Fruit fly (Drosophila melanogaster) whole organism, embryonic: Measurements from ENCODE around the gene IntS6.

ENCODE experiments used
- Atf6 ChIP-seq: fragments of 200-800 bp; sonication (Bioruptor generic); IDR thresholded peaks from 2 replicates; pipeline ENCODE4 v1.3.6; 2022; ENCODE audit warnings: missing biosample characterization, missing genetic modification characterization
- CG1024 ChIP-seq: fragments of 200-800 bp; sonication (Bioruptor generic); IDR thresholded peaks from 2 replicates; pipeline ENCODE4 v1.3.6; 2022; ENCODE audit warnings: missing biosample characterization, missing genetic modification characterization
- CG10366 ChIP-seq: fragments of 200-800 bp; sonication (Bioruptor generic); IDR thresholded peaks from 2 replicates; pipeline ENCODE4 v1.3.6; 2022; ENCODE audit warnings: missing biosample characterization, missing genetic modification characterization
- CG11247 ChIP-seq: fragments of 200-800 bp; sonication (Bioruptor generic); IDR thresholded peaks from 2 replicates; pipeline ENCODE4 v1.3.6; 2022; ENCODE audit warnings: missing biosample characterization, missing genetic modification characterization
- CG14050 ChIP-seq: fragments of 200-800 bp; sonication (Bioruptor generic); IDR thresholded peaks from 3 replicates; pipeline ENCODE4 v1.3.6; 2022; ENCODE audit warnings: missing biosample characterization, missing genetic modification characterization
- CG17359 ChIP-seq: fragments of 200-800 bp; sonication (Bioruptor generic); optimal IDR thresholded peaks from 3 replicates; lab custom pipeline; 2018; ENCODE audit warnings: missing biosample characterization, mild to moderate bottlenecking, missing genetic modification characterization, moderate library complexity
- CG17361 ChIP-seq: fragments of 200-800 bp; sonication (Bioruptor generic); IDR thresholded peaks from 3 replicates; pipeline ENCODE4 v1.3.6; 2022; ENCODE audit warnings: missing biosample characterization, missing genetic modification characterization
- CG31388 ChIP-seq: fragments of 200-800 bp; sonication (Bioruptor generic); optimal IDR thresholded peaks from 2 replicates; lab custom pipeline; 2016; ENCODE audit warnings: missing biosample characterization, missing genetic modification characterization
- CG3726 ChIP-seq: fragments of 200-800 bp; sonication (Bioruptor generic); IDR thresholded peaks from 3 replicates; pipeline ENCODE4, ENCODE4 v1.3.6; 2022; ENCODE audit warnings: missing biosample characterization, missing genetic modification characterization
- CG4617 ChIP-seq: fragments of 200-800 bp; sonication (Bioruptor generic); optimal IDR thresholded peaks from 3 replicates; lab custom pipeline; 2016; ENCODE audit warnings: missing biosample characterization, missing genetic modification characterization, borderline replicate concordance
- CG6272 ChIP-seq: fragments of 200-800 bp; sonication (Bioruptor generic); IDR thresholded peaks from 2 replicates; pipeline ENCODE4 v1.3.6; 2022; ENCODE audit warnings: missing biosample characterization, missing genetic modification characterization
- CG8089 ChIP-seq: fragments of 200-800 bp; sonication (Bioruptor generic); optimal IDR thresholded peaks from 3 replicates; lab custom pipeline; 2016; ENCODE audit warnings: missing biosample characterization, missing genetic modification characterization
- CG9215 ChIP-seq: fragments of 200-800 bp; sonication (Bioruptor generic); IDR thresholded peaks from 2 replicates; pipeline ENCODE4 v1.3.6; 2022; ENCODE audit warnings: missing biosample characterization, missing genetic modification characterization
- CG9437 ChIP-seq: fragments of 200-800 bp; sonication (Bioruptor generic); optimal IDR thresholded peaks from 2 replicates; lab custom pipeline; 2018; ENCODE audit warnings: missing biosample characterization, mild to moderate bottlenecking, missing genetic modification characterization
- Dip2 ChIP-seq: fragments of 200-800 bp; sonication (Bioruptor generic); IDR thresholded peaks from 2 replicates; pipeline ENCODE4 v1.3.6; 2022; ENCODE audit warnings: missing biosample characterization, missing genetic modification characterization
- Doc2 ChIP-seq: fragments of 200-800 bp; sonication (Bioruptor generic); IDR thresholded peaks from 2 replicates; pipeline ENCODE4 v1.3.6; 2022; ENCODE audit warnings: missing biosample characterization, missing genetic modification characterization
- Hand ChIP-seq: fragments of 200-800 bp; sonication (Bioruptor generic); optimal IDR thresholded peaks from 2 replicates; lab custom pipeline; 2017; ENCODE audit warnings: mild to moderate bottlenecking, missing biosample characterization, missing genetic modification reagents, missing genetic modification characterization
- Hr39 ChIP-seq: fragments of >200 bp; optimal IDR thresholded peaks from 2 replicates; lab custom pipeline; 2017
- NC2α ChIP-seq: fragments of 200-800 bp; sonication (Bioruptor generic); optimal IDR thresholded peaks from 2 replicates; lab custom pipeline; 2016; ENCODE audit warnings: missing biosample characterization, missing genetic modification characterization
- Oli ChIP-seq: fragments of 200-800 bp; sonication (Bioruptor generic); optimal IDR thresholded peaks from 2 replicates; lab custom pipeline; 2018; ENCODE audit warnings: missing biosample characterization, mild to moderate bottlenecking, missing genetic modification characterization, moderate library complexity
- Ptx1 ChIP-seq: fragments of 200-800 bp; sonication (Bioruptor generic); IDR thresholded peaks from 2 replicates; pipeline ENCODE4 v1.3.6; 2022; ENCODE audit warnings: missing biosample characterization, missing genetic modification characterization
- Ravus ChIP-seq: fragments of 200-800 bp; sonication (Bioruptor generic); IDR thresholded peaks from 2 replicates; pipeline ENCODE4 v1.3.6; 2022; ENCODE audit warnings: missing biosample characterization, missing genetic modification characterization
- Side ChIP-seq: fragments of 200-800 bp; sonication (Bioruptor generic); optimal IDR thresholded peaks from 2 replicates; lab custom pipeline; 2016; ENCODE audit warnings: missing biosample characterization, missing genetic modification characterization
- Ssrp ChIP-seq: fragments of 200-800 bp; sonication (Bioruptor generic); optimal IDR thresholded peaks from 2 replicates; lab custom pipeline; 2018; ENCODE audit warnings: missing biosample characterization, mild to moderate bottlenecking, missing genetic modification characterization, moderate library complexity
- Stat92E ChIP-seq, 3 experiments: fragments of >200 bp in 2 of 3; fragments of 200-800 bp in 1 of 3; sonication (Bioruptor generic) in 1 of 3; optimal IDR thresholded peaks; 2 replicates each; lab custom pipeline; 2017 to 2019; ENCODE audit warnings: missing biosample characterization in 3 of 3, missing genetic modification characterization in 3 of 3, mild to moderate bottlenecking in 1 of 3, moderate library complexity in 1 of 3
- Taf1 ChIP-seq: fragments of 200-800 bp; sonication (Bioruptor generic); IDR thresholded peaks from 2 replicates; pipeline ENCODE4 v1.3.6; 2022; ENCODE audit warnings: missing biosample characterization, missing genetic modification characterization
- ato ChIP-seq: fragments of 200-800 bp; sonication (Bioruptor generic); IDR thresholded peaks from 2 replicates; pipeline ENCODE4 v1.3.6; 2022; ENCODE audit warnings: missing biosample characterization, missing genetic modification characterization; ENCODE audit not compliant: partially characterized antibody
- bbx ChIP-seq: fragments of 200-800 bp; sonication (Bioruptor generic); IDR thresholded peaks from 2 replicates; pipeline ENCODE4 v1.3.6; 2022; ENCODE audit warnings: missing biosample characterization, missing genetic modification characterization; ENCODE audit not compliant: partially characterized antibody
- bcd ChIP-seq: fragments of 200-800 bp; sonication (Bioruptor generic); optimal IDR thresholded peaks from 2 replicates; lab custom pipeline; 2017; ENCODE audit warnings: missing biosample characterization, mild to moderate bottlenecking, missing genetic modification characterization
- bigmax ChIP-seq: fragments of 200-800 bp; sonication (Bioruptor generic); optimal IDR thresholded peaks from 2 replicates; lab custom pipeline; 2018; ENCODE audit warnings: missing biosample characterization, mild to moderate bottlenecking, missing genetic modification characterization
- cato ChIP-seq: fragments of 200-800 bp; sonication (Bioruptor generic); optimal IDR thresholded peaks from 2 replicates; lab custom pipeline; 2016; ENCODE audit warnings: missing biosample characterization, missing genetic modification characterization, borderline replicate concordance
- ci ChIP-seq: fragments of 200-800 bp; sonication (Bioruptor generic); IDR thresholded peaks from 3 replicates; pipeline ENCODE4 v1.3.6; 2022; ENCODE audit warnings: missing biosample characterization, missing genetic modification characterization
- crp ChIP-seq, 2 experiments: fragments of 200-800 bp; sonication (Bioruptor generic); optimal IDR thresholded peaks; 2 replicates in 1 of 2; 3 replicates in 1 of 2; lab custom pipeline; 2017; ENCODE audit warnings: missing biosample characterization in 2 of 2, missing genetic modification characterization in 2 of 2, mild to moderate bottlenecking in 1 of 2, moderate library complexity in 1 of 2
- fd3F ChIP-seq: fragments of 200-800 bp; sonication (Bioruptor generic); optimal IDR thresholded peaks from 2 replicates; lab custom pipeline; 2018; ENCODE audit warnings: missing biosample characterization, mild to moderate bottlenecking, missing genetic modification characterization, moderate library complexity
- gcm2 ChIP-seq: fragments of 200-800 bp; sonication (Bioruptor generic); optimal IDR thresholded peaks from 2 replicates; lab custom pipeline; 2016; ENCODE audit warnings: missing biosample characterization, missing genetic modification characterization
- hbn ChIP-seq: fragments of 200-800 bp; sonication (Bioruptor generic); IDR thresholded peaks from 2 replicates; pipeline ENCODE4 v1.3.6; 2022; ENCODE audit warnings: missing biosample characterization, missing genetic modification characterization; ENCODE audit not compliant: partially characterized antibody
- insv ChIP-seq, 2 experiments: fragments of 200-800 bp; sonication (Bioruptor generic); optimal IDR thresholded peaks; 3 replicates each; lab custom pipeline; 2016 to 2018; ENCODE audit warnings: missing biosample characterization in 2 of 2, missing genetic modification characterization in 2 of 2
- kah ChIP-seq: fragments of 200-800 bp; sonication (Bioruptor generic); optimal IDR thresholded peaks from 2 replicates; lab custom pipeline; 2018; ENCODE audit warnings: missing biosample characterization, mild to moderate bottlenecking, missing genetic modification characterization
- kay ChIP-seq: fragments of 200-800 bp; sonication (Bioruptor generic); optimal IDR thresholded peaks from 2 replicates; lab custom pipeline; 2016; ENCODE audit warnings: missing biosample characterization, missing genetic modification characterization
- klu ChIP-seq: fragments of 200-800 bp; sonication (Bioruptor generic); IDR thresholded peaks from 2 replicates; pipeline ENCODE4 v1.3.6; 2022; ENCODE audit warnings: missing biosample characterization, missing genetic modification characterization
- nerfin-2 ChIP-seq: fragments of 200-800 bp; sonication (Bioruptor generic); IDR thresholded peaks from 2 replicates; pipeline ENCODE4 v1.3.6; 2022; ENCODE audit warnings: missing biosample characterization, missing genetic modification characterization; ENCODE audit not compliant: partially characterized antibody
- pum ChIP-seq: fragments of 200-800 bp; sonication (Bioruptor generic); optimal IDR thresholded peaks from 2 replicates; lab custom pipeline; 2016; ENCODE audit warnings: missing biosample characterization, missing genetic modification characterization
- sd ChIP-seq: fragments of 200-800 bp; sonication (Bioruptor generic); optimal IDR thresholded peaks from 3 replicates; lab custom pipeline; 2018; ENCODE audit warnings: missing biosample characterization, mild to moderate bottlenecking, missing genetic modification characterization, moderate library complexity
- sens ChIP-seq: fragments of 200-800 bp; sonication (Bioruptor generic); peaks from one replicate; lab custom pipeline; 2016; ENCODE audit warnings: missing biosample characterization, missing genetic modification characterization
- seq ChIP-seq: fragments of 200-800 bp; sonication (Bioruptor generic); IDR thresholded peaks from 2 replicates; pipeline ENCODE4 v1.3.6; 2022; ENCODE audit warnings: missing biosample characterization, missing genetic modification characterization
- slou ChIP-seq: fragments of 200-800 bp; sonication (Bioruptor generic); optimal IDR thresholded peaks from 3 replicates; lab custom pipeline; 2016; ENCODE audit warnings: missing biosample characterization, missing genetic modification characterization
- sug ChIP-seq: fragments of 200-800 bp; optimal IDR thresholded peaks from 2 replicates; lab custom pipeline; 2019; ENCODE audit warnings: missing biosample characterization, mild to moderate bottlenecking, missing genetic modification characterization, moderate library complexity
- tna ChIP-seq: fragments of 200-800 bp; sonication (Bioruptor generic); IDR thresholded peaks from 2 replicates; pipeline ENCODE4 v1.3.6; 2022; ENCODE audit warnings: missing biosample characterization, missing genetic modification characterization; ENCODE audit not compliant: partially characterized antibody
- vfl ChIP-seq: fragments of 200-800 bp; sonication (Bioruptor generic); optimal IDR thresholded peaks from 2 replicates; lab custom pipeline; 2016; ENCODE audit warnings: missing biosample characterization, missing genetic modification characterization
- wdn ChIP-seq: fragments of 200-800 bp; sonication (Bioruptor generic); IDR thresholded peaks from 2 replicates; pipeline ENCODE4 v1.3.6; 2022; ENCODE audit warnings: missing biosample characterization, missing genetic modification characterization
- yki ChIP-seq: fragments of >200 bp; optimal IDR thresholded peaks from 3 replicates; lab custom pipeline; 2018

Gene IntS6

DNA sequence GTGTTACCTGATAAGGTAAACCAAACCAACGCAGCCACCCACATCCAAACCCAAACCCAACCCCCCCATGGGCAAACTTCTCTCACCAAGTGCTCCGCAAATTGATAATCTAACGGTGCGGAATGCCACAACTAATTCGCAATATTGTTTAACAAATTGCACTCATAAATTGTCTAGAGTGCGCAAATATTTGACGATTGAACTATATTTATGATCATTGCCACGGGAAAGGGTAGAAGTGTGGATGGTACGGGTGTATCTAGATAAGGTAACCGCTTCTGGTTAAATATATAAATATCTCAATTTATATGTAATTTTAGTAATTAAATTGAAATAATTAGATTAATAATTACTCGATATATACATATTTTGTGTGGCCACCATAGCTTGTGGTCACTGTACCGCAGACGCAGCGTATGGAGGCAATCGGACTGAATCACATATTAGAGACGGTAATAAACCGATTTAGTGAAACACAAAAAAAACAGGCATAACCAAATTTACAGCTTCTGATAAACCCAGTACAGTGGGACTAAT is 28.5 kb downstream of the IntS6 start (continued):
- TF ChIP-seq seq (GFP tag; lab: Robert Waterston, UW): peak; percentile 46; the same call in 1 of the 2 replicates
- no peak for TF ChIP-seq cato (GFP tag; lab: Kevin White, UChicago)
- TF ChIP-seq kay (GFP tag; lab: Kevin White, UChicago): no peak
- no peak; the same call in 1 of the 2 replicates for TF ChIP-seq Ravus (GFP tag; lab: Robert Waterston, UW)
- no peak for TF ChIP-seq Doc2 (GFP tag; lab: Robert Waterston, UW)
- peak; percentile 64; the same call in 1 of the 2 replicates for TF ChIP-seq CG9215 (GFP tag; lab: Robert Waterston, UW)
- TF ChIP-seq Dip2 (GFP tag; lab: Robert Waterston, UW): no peak
- TF ChIP-seq pum: no peak
- peak; percentile 86 for TF ChIP-seq sd
- TF ChIP-seq crp (GFP tag; optimal IDR thresholded peaks at IDR 0.05; lab: Kevin White, UChicago): no peak
- 0 out of 3 replicates have a peak, but pooled peaks have one; percentile 12 for TF ChIP-seq CG14050 (GFP tag; lab: Robert Waterston, UW)
- no peak for TF ChIP-seq CG8089 (GFP tag; lab: Kevin White, UChicago)
- TF ChIP-seq bbx (GFP tag; lab: Robert Waterston, UW): no peak
- peak; percentile 69 for TF ChIP-seq wdn (GFP tag; lab: Robert Waterston, UW)
- no peak for TF ChIP-seq klu (GFP tag; lab: Robert Waterston, UW)
- peak; percentile 63; the same call in 1 of the 3 replicates for TF ChIP-seq ci
- peak; percentile 59 for TF ChIP-seq Oli (tag; lab: Kevin White, UChicago)
- no peak for TF ChIP-seq sens (GFP tag; lab: Kevin White, UChicago)
- TF ChIP-seq gcm2 (GFP tag; lab: Kevin White, UChicago): no peak
- TF ChIP-seq sug (tag; lab: Kevin White, UChicago): peak; percentile 92
- no peak for TF ChIP-seq Ssrp
- TF ChIP-seq CG17359 (tag; lab: Kevin White, UChicago): peak; percentile 64
- no peak for TF ChIP-seq NC2α
- peak; percentile 81 for TF ChIP-seq fd3F (GFP tag; lab: Kevin White, UChicago)
- TF ChIP-seq insv (GFP tag; optimal IDR thresholded peaks at IDR 0.05; lab: Kevin White, UChicago): peak in 1 of 2 experiments; percentile 8
- no peak for TF ChIP-seq CG4617 (GFP tag; lab: Kevin White, UChicago)
- no peak for TF ChIP-seq Side (GFP tag; lab: Kevin White, UChicago)
- no peak for TF ChIP-seq nerfin-2 (GFP tag; lab: Robert Waterston, UW)
- peak; percentile 86 for TF ChIP-seq Atf6 (GFP tag; lab: Robert Waterston, UW)
- no peak for TF ChIP-seq bigmax (GFP tag; lab: Kevin White, UChicago)
- no peak for TF ChIP-seq Stat92E (GFP tag; optimal IDR thresholded peaks at IDR 0.05; lab: Kevin White, UChicago)
- 0 out of 3 replicates have a peak, but pooled peaks have one; percentile 22 for TF ChIP-seq CG17361 (GFP tag; lab: Robert Waterston, UW)
- TF ChIP-seq ato (GFP tag; lab: Robert Waterston, UW): no peak
- no peak for TF ChIP-seq CG3726 (GFP tag; lab: Robert Waterston, UW)
- no peak for TF ChIP-seq CG31388 (GFP tag; lab: Kevin White, UChicago)
- peak; percentile 7 for TF ChIP-seq vfl (GFP tag; lab: Kevin White, UChicago)
- peak; percentile 67 for TF ChIP-seq Ptx1
- no peak for TF ChIP-seq tna (GFP tag; lab: Robert Waterston, UW)
- no peak for TF ChIP-seq slou
- peak; percentile 71 for TF ChIP-seq Hand (GFP tag; lab: Kevin White, UChicago)
- TF ChIP-seq CG9437 (GFP tag; lab: Kevin White, UChicago): peak; percentile 42
- no peak for TF ChIP-seq yki (lab: Kevin White, UChicago)
- no peak for TF ChIP-seq hbn
- TF ChIP-seq CG11247 (GFP tag; lab: Robert Waterston, UW): peak; percentile 69
- no peak for TF ChIP-seq Hr39 (lab: Kevin White, UChicago)
- TF ChIP-seq Taf1: peak; percentile 75
- TF ChIP-seq kah (GFP tag; lab: Kevin White, UChicago): peak; percentile 12
- TF ChIP-seq CG10366 (GFP tag; lab: Robert Waterston, UW): peak; percentile 66
- TF ChIP-seq bcd (GFP tag; lab: Kevin White, UChicago): peak; percentile 60
- no peak for TF ChIP-seq CG1024 (GFP tag; lab: Robert Waterston, UW)
- TF ChIP-seq CG6272 (GFP tag; lab: Robert Waterston, UW): no peak
